Fruit fly (Drosophila melanogaster): ENCODE results near the gene sfl.

sfl gene

dm6 chr3L:6488405-6488804, 7.1 kb upstream of the sfl start, which contains the start of the genes CG10147 and Bulli (continued):
- TF ChIP-seq CG32532 (GFP tag; IDR thresholded peaks at IDR 0.05) (peak; percentile 98), gce (GFP tag; IDR thresholded peaks at IDR 0.05) (peak; percentile 92), CG9609 (GFP tag; optimal IDR thresholded peaks at IDR 0.05) (peak; percentile 94), CG12155 (GFP tag; optimal IDR thresholded peaks at IDR 0.05) (peak; percentile 97), Dad (GFP tag; optimal IDR thresholded peaks at IDR 0.05) (peak; percentile 95), CG11456 (GFP tag; IDR thresholded peaks at IDR 0.05) (peak; percentile 99), CG2678 (tag; optimal IDR thresholded peaks at IDR 0.05) (peak; percentile 96), CG8924 (tag; optimal IDR thresholded peaks at IDR 0.05) (peak; percentile 97), CG2712 (tag; optimal IDR thresholded peaks at IDR 0.05) (peak; percentile 99), ase (GFP tag; IDR thresholded peaks at IDR 0.05) (peak; percentile 98), fd102C (GFP tag; optimal IDR thresholded peaks at IDR 0.05) (peak; percentile 85), cad (GFP tag; optimal IDR thresholded peaks at IDR 0.05) (no peak), CG33213 (GFP tag; optimal IDR thresholded peaks at IDR 0.05) (peak; percentile 91), CG15601 (tag; optimal IDR thresholded peaks at IDR 0.05) (peak; percentile 95), psq (GFP tag; optimal IDR thresholded peaks at IDR 0.05) (peak; percentile 94), HLHmδ (GFP tag; optimal IDR thresholded peaks at IDR 0.05) (no peak), ato (GFP tag; IDR thresholded peaks at IDR 0.05; ENCODE audit: partially characterized antibody) (peak; percentile 77), vfl (GFP tag; optimal IDR thresholded peaks at IDR 0.05) (peak; percentile 89), sima (GFP tag; optimal IDR thresholded peaks at IDR 0.05) (peak; percentile 57), CG10267 (tag; optimal IDR thresholded peaks at IDR 0.05) (peak; percentile 93), Hr3 (GFP tag; optimal IDR thresholded peaks at IDR 0.05) (peak; percentile 99), Asciz (GFP tag; optimal IDR thresholded peaks at IDR 0.05) (peak; percentile 94), lab (GFP tag; optimal IDR thresholded peaks at IDR 0.05) (peak; percentile 97), Fer3 (tag; optimal IDR thresholded peaks at IDR 0.05) (peak; percentile 97), CG11723 (GFP tag; optimal IDR thresholded peaks at IDR 0.05) (peak; percentile 89), sisA (GFP tag; IDR thresholded peaks at IDR 0.05) (peak; percentile 99), shn (GFP tag; optimal IDR thresholded peaks at IDR 0.05) (peak; percentile 83), Adf1 (GFP tag; IDR thresholded peaks at IDR 0.05) (peak; percentile 83), CG9932 (GFP tag; IDR thresholded peaks at IDR 0.05) (peak; percentile 100), kah (GFP tag; optimal IDR thresholded peaks at IDR 0.05) (peak; percentile 77), Opbp (GFP tag; IDR thresholded peaks at IDR 0.05; ENCODE audit: partially characterized antibody) (peak; percentile 93), Drgx (GFP tag; IDR thresholded peaks at IDR 0.05) (peak; percentile 92), crc (GFP tag; optimal IDR thresholded peaks at IDR 0.05) (peak; percentile 80), cg (GFP tag; optimal IDR thresholded peaks at IDR 0.05) (no peak), Oaz (GFP tag; IDR thresholded peaks at IDR 0.05) (peak; percentile 94), klu (GFP tag; IDR thresholded peaks at IDR 0.05) (peak; percentile 98), CG3847 (GFP tag; IDR thresholded peaks at IDR 0.05) (peak; percentile 99), CG15011 (GFP tag; optimal IDR thresholded peaks at IDR 0.05) (peak; percentile 90), CG14860 (GFP tag; IDR thresholded peaks at IDR 0.05; ENCODE audit: partially characterized antibody) (peak; percentile 95), ERR (GFP tag; optimal IDR thresholded peaks at IDR 0.05) (peak; percentile 85), Pdp1 (GFP tag; optimal IDR thresholded peaks at IDR 0.05) (peak; percentile 93 to 95), CG9817 (tag; optimal IDR thresholded peaks at IDR 0.05) (peak; percentile 97), C15 (GFP tag; IDR thresholded peaks at IDR 0.05) (peak; percentile 94), pb (GFP tag; optimal IDR thresholded peaks at IDR 0.05) (peak; percentile 81), Neu2 (GFP tag; optimal IDR thresholded peaks at IDR 0.05; ENCODE audit: borderline replicate concordance) (peak; percentile 75), CG11247 (GFP tag; IDR thresholded peaks at IDR 0.05) (peak; percentile 98), CG9797 (GFP tag; optimal IDR thresholded peaks at IDR 0.05) (peak; percentile 52), CG7928 (GFP tag; optimal IDR thresholded peaks at IDR 0.05) (peak; percentile 98), CG15479 (GFP tag; optimal IDR thresholded peaks at IDR 0.05) (peak; percentile 37), nmo (GFP tag; optimal IDR thresholded peaks at IDR 0.05) (peak; percentile 99), HLH54F (GFP tag; optimal IDR thresholded peaks at IDR 0.05) (peak; percentile 97)
